Worm (Caenorhabditis elegans) whole organism, late embryonic: ENCODE results near the gene tsp-1.

Source experiments
- C08G9.2 ChIP-seq: sonication (generic microtip); optimal IDR thresholded peaks from 2 replicates; lab custom pipeline; 2016; ENCODE audit warnings: mild to moderate bottlenecking, missing genetic modification characterization, moderate library complexity, missing compliant biosample characterization
- C38D4.7 ChIP-seq: fragments of 200-800 bp; sonication (Bioruptor generic); optimal IDR thresholded peaks from 2 replicates; lab custom pipeline; 2018; ENCODE audit warnings: mild to moderate bottlenecking, missing genetic modification characterization, moderate library complexity, missing compliant biosample characterization
- F13H6.1 ChIP-seq: sonication (generic microtip); optimal IDR thresholded peaks from 2 replicates; lab custom pipeline; 2016; ENCODE audit warnings: missing genetic modification characterization, missing compliant biosample characterization
- K02D7.2 ChIP-seq: sonication (generic microtip); optimal IDR thresholded peaks from 2 replicates; lab custom pipeline; 2017; ENCODE audit warnings: mild to moderate bottlenecking, missing genetic modification characterization, missing compliant biosample characterization
- K09A11.1 ChIP-seq: sonication (generic microtip); optimal IDR thresholded peaks from 2 replicates; lab custom pipeline; 2017; ENCODE audit warnings: antibody characterized with exemption, mild to moderate bottlenecking, missing genetic modification characterization, missing compliant biosample characterization; ENCODE audit not compliant: insufficient read depth
- T23F11.4 ChIP-seq: fragments of 200-800 bp; sonication (Bioruptor generic); optimal IDR thresholded peaks from 2 replicates; lab custom pipeline; 2018; ENCODE audit warnings: mild to moderate bottlenecking, missing genetic modification characterization, missing compliant biosample characterization
- Y22D7AL.16 ChIP-seq: sonication (generic microtip); optimal IDR thresholded peaks from 2 replicates; lab custom pipeline; 2016; ENCODE audit warnings: missing genetic modification characterization, missing compliant biosample characterization
- ahr-1 ChIP-seq: sonication (generic microtip); optimal IDR thresholded peaks from 2 replicates; lab custom pipeline; 2016; ENCODE audit warnings: missing genetic modification characterization, missing compliant biosample characterization
- ama-1 ChIP-seq: fragments of 150-350 bp; optimal IDR thresholded peaks from 2 replicates; lab custom pipeline; 2014
- ceh-14 ChIP-seq: sonication (generic microtip); optimal IDR thresholded peaks from 2 replicates; lab custom pipeline; 2016; ENCODE audit warnings: missing genotype, missing genetic modification characterization, missing compliant biosample characterization
- ceh-18 ChIP-seq: sonication (generic microtip); optimal IDR thresholded peaks from 2 replicates; lab custom pipeline; 2016; ENCODE audit warnings: missing genetic modification characterization, missing compliant biosample characterization
- ceh-2 ChIP-seq: sonication (generic microtip); optimal IDR thresholded peaks from 2 replicates; lab custom pipeline; 2016; ENCODE audit warnings: missing genotype, missing genetic modification characterization, missing compliant biosample characterization
- ceh-22 ChIP-seq: sonication (generic microtip); optimal IDR thresholded peaks from 2 replicates; lab custom pipeline; 2017; ENCODE audit warnings: missing biosample characterization, missing genetic modification characterization
- ceh-30 ChIP-seq: fragments of 150-350 bp; optimal IDR thresholded peaks from 2 replicates; lab custom pipeline; 2014; ENCODE audit warnings: missing biosample characterization, missing genetic modification characterization
- ceh-34 ChIP-seq: sonication (generic microtip); optimal IDR thresholded peaks from 2 replicates; lab custom pipeline; 2016; ENCODE audit warnings: mild to moderate bottlenecking, missing genetic modification characterization, missing compliant biosample characterization
- ceh-45 ChIP-seq: fragments of 200-800 bp; sonication (Bioruptor generic); IDR thresholded peaks from 2 replicates; pipeline ENCODE4 v1.3.6; 2022; ENCODE audit warnings: missing genetic modification reagents, missing genetic modification characterization, missing compliant biosample characterization
- ceh-9 ChIP-seq: sonication (generic microtip); optimal IDR thresholded peaks from 2 replicates; lab custom pipeline; 2016; ENCODE audit warnings: mild to moderate bottlenecking, missing genetic modification characterization, inconsistent platforms, missing compliant biosample characterization
- che-1 ChIP-seq: sonication (generic microtip); optimal IDR thresholded peaks from 2 replicates; lab custom pipeline; 2016; ENCODE audit warnings: mild to moderate bottlenecking, missing genetic modification characterization, missing compliant biosample characterization
- dmd-4 ChIP-seq: sonication (generic microtip); optimal IDR thresholded peaks from 2 replicates; lab custom pipeline; 2016; ENCODE audit warnings: borderline replicate concordance, missing genetic modification characterization, missing compliant biosample characterization
- elt-2 ChIP-seq: sonication (generic microtip); optimal IDR thresholded peaks from 2 replicates; lab custom pipeline; 2016; ENCODE audit warnings: missing genetic modification reagents, missing genetic modification characterization, missing compliant biosample characterization
- elt-4 ChIP-seq: sonication (generic microtip); optimal IDR thresholded peaks from 2 replicates; lab custom pipeline; 2016; ENCODE audit warnings: missing genetic modification characterization, missing compliant biosample characterization
- fkh-10 ChIP-seq: fragments of 150-350 bp; optimal IDR thresholded peaks from 2 replicates; lab custom pipeline; 2014; ENCODE audit warnings: missing biosample characterization, missing genetic modification reagents, missing genetic modification characterization
- fkh-6 ChIP-seq: sonication (generic microtip); optimal IDR thresholded peaks from 2 replicates; lab custom pipeline; 2016; ENCODE audit warnings: missing genetic modification characterization, missing compliant biosample characterization
- gmeb-2 ChIP-seq: sonication (generic microtip); optimal IDR thresholded peaks from 2 replicates; lab custom pipeline; 2016; ENCODE audit warnings: missing genetic modification characterization, inconsistent platforms, missing compliant biosample characterization
- hlh-13 ChIP-seq: fragments of 200-800 bp; sonication (Bioruptor generic); optimal IDR thresholded peaks from 2 replicates; lab custom pipeline; 2018; ENCODE audit warnings: mild to moderate bottlenecking, missing genetic modification characterization, missing compliant biosample characterization
- hlh-6 ChIP-seq: sonication (generic microtip); optimal IDR thresholded peaks from 2 replicates; lab custom pipeline; 2016; ENCODE audit warnings: missing genotype, missing genetic modification characterization, missing compliant biosample characterization
- mec-3 ChIP-seq: sonication (generic microtip); optimal IDR thresholded peaks from 2 replicates; lab custom pipeline; 2016; ENCODE audit warnings: borderline replicate concordance, missing genetic modification characterization, missing compliant biosample characterization
- nfya-1 ChIP-seq: sonication (generic microtip); optimal IDR thresholded peaks from 2 replicates; lab custom pipeline; 2017; ENCODE audit warnings: missing genetic modification characterization, mild to moderate bottlenecking, missing compliant biosample characterization, antibody characterized with exemption, moderate library complexity
- nhr-232 ChIP-seq: sonication (generic microtip); optimal IDR thresholded peaks from 2 replicates; lab custom pipeline; 2016; ENCODE audit warnings: missing genetic modification characterization, missing compliant biosample characterization
- pag-3 ChIP-seq: sonication (generic microtip); optimal IDR thresholded peaks from 2 replicates; lab custom pipeline; 2016; ENCODE audit warnings: missing compliant biosample characterization, missing genetic modification characterization, borderline replicate concordance
- pat-9 ChIP-seq: fragments of 200-800 bp; sonication (Bioruptor generic); optimal IDR thresholded peaks from 2 replicates; lab custom pipeline; 2018; ENCODE audit warnings: mild to moderate bottlenecking, missing genetic modification characterization, moderate library complexity, missing compliant biosample characterization
- ref-2 ChIP-seq: sonication (generic microtip); optimal IDR thresholded peaks from 2 replicates; lab custom pipeline; 2016; ENCODE audit warnings: missing genetic modification characterization, missing compliant biosample characterization
- rnt-1 ChIP-seq: sonication (generic microtip); optimal IDR thresholded peaks from 2 replicates; lab custom pipeline; 2016; ENCODE audit warnings: missing genetic modification characterization, missing compliant biosample characterization
- sox-2 ChIP-seq: fragments of 200-800 bp; sonication (Bioruptor generic); IDR thresholded peaks from 2 replicates; pipeline ENCODE4 v1.3.6; 2022; ENCODE audit warnings: missing genetic modification reagents, missing genetic modification characterization, missing compliant biosample characterization
- syd-9 ChIP-seq: sonication (generic microtip); optimal IDR thresholded peaks from 2 replicates; lab custom pipeline; 2016; ENCODE audit warnings: mild to moderate bottlenecking, missing genetic modification characterization, moderate library complexity, missing compliant biosample characterization
- tbx-2 ChIP-seq: sonication (generic microtip); optimal IDR thresholded peaks from 2 replicates; lab custom pipeline; 2016; ENCODE audit warnings: missing genetic modification characterization, missing compliant biosample characterization
- tbx-7 ChIP-seq: sonication (generic microtip); optimal IDR thresholded peaks from 2 replicates; lab custom pipeline; 2016; ENCODE audit warnings: missing genotype, missing genetic modification characterization, missing compliant biosample characterization
- ttx-3 ChIP-seq: sonication (generic microtip); optimal IDR thresholded peaks from 2 replicates; lab custom pipeline; 2016; ENCODE audit warnings: missing genetic modification reagents, missing genetic modification characterization, missing compliant biosample characterization
- unc-86 ChIP-seq: sonication (generic microtip); optimal IDR thresholded peaks from 2 replicates; lab custom pipeline; 2016; ENCODE audit warnings: missing genetic modification characterization, missing compliant biosample characterization
- ztf-16 ChIP-seq: sonication (generic microtip); optimal IDR thresholded peaks from 2 replicates; lab custom pipeline; 2017; ENCODE audit warnings: missing genetic modification characterization, missing compliant biosample characterization

tsp-1 gene

DNA sequence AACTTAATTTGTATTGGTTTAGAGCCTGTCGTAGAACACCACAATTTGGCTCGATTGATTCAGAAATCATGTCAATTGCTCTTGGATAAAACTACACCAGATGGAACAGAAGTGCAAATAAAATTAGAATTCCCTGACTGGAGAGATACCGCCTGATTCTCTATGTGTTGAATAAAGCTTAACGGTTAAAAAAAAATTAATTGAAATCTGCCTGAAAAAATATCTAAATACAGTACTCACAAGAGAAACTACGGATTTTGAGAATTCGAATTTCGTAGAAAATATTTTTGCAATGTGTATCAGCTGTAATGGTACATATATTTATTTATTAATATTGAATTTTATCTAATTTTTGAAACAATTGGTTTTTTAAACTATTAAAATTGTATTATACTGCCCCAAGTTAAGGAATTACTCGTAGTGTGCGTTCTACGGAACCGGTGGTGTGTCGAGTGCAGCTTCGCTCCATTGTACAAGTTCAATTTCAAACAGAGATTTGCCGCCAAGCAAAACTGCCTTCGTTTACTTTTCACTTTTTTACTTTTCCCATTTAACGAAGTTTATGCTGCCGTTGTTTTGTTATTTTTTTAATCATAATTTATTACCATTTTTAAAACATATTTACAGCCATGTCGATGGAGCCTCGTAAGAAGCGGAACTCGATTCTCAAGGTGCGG lies 10.9 kb upstream of the tsp-1 start, which contains the start of gene knl-1 (continued):
- no peak for TF ChIP-seq nhr-232 (tag; lab: Kevin White, UChicago)
- no peak for TF ChIP-seq mec-3 (tag; lab: Kevin White, UChicago)
- no peak for TF ChIP-seq K02D7.2 (tag; lab: Kevin White, UChicago)
- peak; percentile 68 for TF ChIP-seq ceh-2
- peak; percentile 7 for TF ChIP-seq C38D4.7 (GFP tag; lab: Kevin White, UChicago)
- peak; percentile 68 for TF ChIP-seq C08G9.2 (tag; lab: Kevin White, UChicago)
- no peak for TF ChIP-seq hlh-13
- TF ChIP-seq ceh-22: no peak
- TF ChIP-seq tbx-2 (tag; lab: Kevin White, UChicago): peak; percentile 82
- peak; percentile 25 for TF ChIP-seq tbx-7 (tag; lab: Kevin White, UChicago)
- TF ChIP-seq nfya-1 (tag; lab: Kevin White, UChicago): peak; percentile 33
- no peak for TF ChIP-seq fkh-6 (tag; lab: Kevin White, UChicago)
- peak; percentile 38 for TF ChIP-seq ceh-34 (tag; lab: Kevin White, UChicago)
- no peak for TF ChIP-seq ceh-45 (GFP tag; lab: Robert Waterston, UW)

DNA sequence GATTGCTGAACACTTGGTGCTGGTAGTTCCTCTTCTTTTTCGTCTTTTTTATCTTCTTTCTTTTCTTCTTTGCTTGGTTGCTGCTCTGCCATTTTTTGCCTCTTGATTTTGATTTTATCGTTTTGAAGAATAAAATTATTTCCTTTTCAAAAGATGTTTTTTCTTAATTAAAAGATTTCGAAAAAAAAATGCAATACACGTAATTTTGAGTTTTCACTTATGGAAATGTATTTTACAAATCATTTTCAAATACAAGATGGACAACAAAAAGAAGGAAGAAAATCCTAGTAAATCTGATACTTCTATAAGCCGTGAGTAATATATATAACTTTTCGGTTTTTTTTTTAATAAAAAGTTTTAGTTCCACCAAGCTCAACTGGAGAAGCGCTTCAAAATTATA lies 10.2 kb upstream of the tsp-1 start, which contains the start of the genes C02F5.10 and C02F5.2:
Gene C02F5.10 (minus strand): TSS at position 101 of the 400 bp plus-strand sequence.
Gene C02F5.2 (plus strand): TSS at position 239 of the 400 bp plus-strand sequence.
- TF ChIP-seq elt-2 (tag; lab: Kevin White, UChicago) (no peak), F13H6.1 (tag; lab: Kevin White, UChicago) (no peak)

DNA sequence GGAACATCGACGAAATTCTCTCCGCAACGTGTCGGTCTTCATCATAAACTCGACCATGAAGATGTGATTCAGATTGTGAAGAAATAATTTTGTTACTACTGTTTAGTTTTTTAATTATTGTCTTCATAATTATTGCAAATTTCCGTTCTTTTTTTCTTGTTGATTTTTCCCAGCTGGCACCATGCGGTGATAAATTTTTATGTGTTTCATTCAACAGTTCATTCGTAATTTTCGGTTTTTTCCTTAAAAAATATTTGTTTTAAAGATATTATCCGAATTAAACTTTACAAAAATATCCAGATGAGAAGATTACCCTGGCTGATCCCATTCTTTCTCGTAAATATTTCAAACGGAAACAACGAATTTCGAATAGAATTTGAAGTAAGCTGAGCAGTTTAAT lies 7.8 kb upstream of the tsp-1 start, which contains the start of gene C02F5.13:
Gene C02F5.13 (plus strand): TSS at position 301 of the 400 bp plus-strand sequence.
- TF ChIP-seq ceh-30 (tag; lab: Kevin White, UChicago): no peak
- TF ChIP-seq elt-4 (tag; lab: Kevin White, UChicago): no peak
- no peak for TF ChIP-seq ahr-1 (tag; lab: Kevin White, UChicago)
- no peak for TF ChIP-seq ztf-16 (tag; lab: Kevin White, UChicago)
- no peak for TF ChIP-seq pat-9
- TF ChIP-seq ceh-34 (tag; lab: Kevin White, UChicago): no peak
- TF ChIP-seq unc-86 (tag; lab: Kevin White, UChicago): no peak
- TF ChIP-seq rnt-1 (tag; lab: Kevin White, UChicago): no peak
- no peak for TF ChIP-seq C08G9.2 (tag; lab: Kevin White, UChicago)
- no peak for TF ChIP-seq T23F11.4 (GFP tag; lab: Kevin White, UChicago)
- no peak for TF ChIP-seq mec-3 (tag; lab: Kevin White, UChicago)
- no peak for TF ChIP-seq syd-9 (tag; lab: Kevin White, UChicago)
- TF ChIP-seq hlh-13: no peak

DNA sequence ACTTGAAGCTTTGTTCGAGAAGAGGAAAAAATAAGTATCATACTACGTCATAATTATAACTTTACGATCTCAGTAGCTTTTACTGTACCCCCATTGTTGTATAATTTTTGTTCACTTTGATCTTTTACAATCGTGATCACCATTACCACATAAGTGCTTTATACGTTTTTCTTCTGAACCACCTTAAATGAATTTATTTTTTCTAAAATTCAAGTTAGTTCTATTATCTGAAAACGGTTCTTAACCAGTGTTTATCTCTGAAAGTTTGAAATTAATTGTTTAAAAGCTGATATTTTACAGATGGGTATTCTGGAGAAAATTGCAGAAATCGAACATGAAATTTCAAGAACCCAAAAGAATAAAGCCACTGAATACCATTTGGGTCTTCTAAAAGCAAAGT lies 6.4 kb upstream of the tsp-1 start, which contains the start of gene C02F5.3:
Gene C02F5.3 (plus strand): TSS at position 301 of the 400 bp plus-strand sequence.
- TF ChIP-seq nhr-232 (tag; lab: Kevin White, UChicago): no peak

DNA sequence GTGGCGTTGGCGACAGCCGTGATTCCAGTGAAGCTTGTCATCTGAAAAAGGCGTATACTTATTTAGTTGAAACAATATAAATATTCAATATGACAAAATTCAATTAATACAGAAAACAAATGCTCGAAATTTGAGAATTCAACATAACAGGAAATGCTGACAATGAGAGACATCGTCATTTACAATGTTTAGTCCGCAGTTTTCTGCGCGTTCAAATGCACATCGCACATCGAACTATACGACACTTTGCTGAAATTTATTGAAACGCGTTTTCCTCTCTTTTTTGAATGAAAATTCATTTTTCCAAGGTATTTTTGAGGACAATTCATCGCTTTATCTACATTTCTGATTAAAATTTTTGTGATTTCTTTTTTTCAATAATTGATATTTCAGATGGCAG lies 4.8 kb upstream of the tsp-1 start, which contains the start of the genes pbs-6 and cids-1:
Gene pbs-6 (minus strand): TSS at position 41 of the 400 bp plus-strand sequence.
Gene cids-1 (plus strand): TSS at position 394 of the 400 bp plus-strand sequence.
- TF ChIP-seq gmeb-2 (tag; lab: Kevin White, UChicago) (no peak), ceh-14 (no peak), ama-1 (no peak), Y22D7AL.16 (tag; lab: Kevin White, UChicago) (no peak), ref-2 (tag; lab: Kevin White, UChicago) (no peak), ceh-18 (no peak), ttx-3 (tag; lab: Kevin White, UChicago) (no peak), fkh-6 (tag; lab: Kevin White, UChicago) (no peak), dmd-4 (tag; lab: Kevin White, UChicago) (no peak), K09A11.1 (tag; lab: Kevin White, UChicago) (no peak), che-1 (tag; lab: Kevin White, UChicago) (no peak), ceh-22 (no peak), fkh-10 (GFP tag; lab: Kevin White, UChicago) (no peak), ceh-9 (no peak), hlh-6 (tag; lab: Kevin White, UChicago) (no peak), pag-3 (tag; lab: Kevin White, UChicago) (no peak), tbx-2 (tag; lab: Kevin White, UChicago) (no peak), sox-2 (no peak)
